Fruit fly (Drosophila melanogaster) whole organism, wandering third instar larva: ENCODE data around the gene Ugt35E1.

ENCODE experiments used
- CG32264 ChIP-seq: fragments of 200-800 bp; sonication (Bioruptor generic); optimal IDR thresholded peaks from 2 replicates; lab custom pipeline; 2016; ENCODE audit warnings: missing biosample characterization, missing genetic modification characterization
- CrebA ChIP-seq: fragments of 200-800 bp; sonication (Bioruptor generic); optimal IDR thresholded peaks from 2 replicates; lab custom pipeline; 2016; ENCODE audit warnings: missing biosample characterization, mild to moderate bottlenecking, missing genetic modification characterization, borderline replicate concordance
- Dfd ChIP-seq: fragments of >200 bp; optimal IDR thresholded peaks from 2 replicates; lab custom pipeline; 2017; ENCODE audit warnings: missing biosample characterization, missing genetic modification characterization
- Dif ChIP-seq: fragments of 200-275, 200-300 bp; sonication (Bioruptor generic); optimal IDR thresholded peaks from 2 replicates; lab custom pipeline; 2018; ENCODE audit warnings: missing biosample characterization, missing genetic modification characterization; ENCODE audit not compliant: partially characterized antibody
- GATAd ChIP-seq: sonication (Bioruptor generic); optimal IDR thresholded peaks from 2 replicates; lab custom pipeline; 2016; ENCODE audit warnings: missing biosample characterization, missing genetic modification characterization
- HLH106 ChIP-seq: fragments of 200-800 bp; optimal IDR thresholded peaks from 3 replicates; lab custom pipeline; 2019; ENCODE audit warnings: missing biosample characterization, mild to moderate bottlenecking, missing genetic modification characterization, moderate library complexity
- Hr78 ChIP-seq: fragments of >200 bp; optimal IDR thresholded peaks from 2 replicates; lab custom pipeline; 2017; ENCODE audit warnings: missing biosample characterization, missing genetic modification characterization
- Hr83 ChIP-seq: fragments of 200-300 bp; sonication (Bioruptor generic); optimal IDR thresholded peaks from 2 replicates; lab custom pipeline; 2016; ENCODE audit warnings: missing biosample characterization, mild to moderate bottlenecking, missing genetic modification characterization, moderate library complexity; ENCODE audit not compliant: poor library complexity, severe bottlenecking
- Jra ChIP-seq: sonication (Bioruptor generic); optimal IDR thresholded peaks from 2 replicates; lab custom pipeline; 2016; ENCODE audit warnings: missing biosample characterization, missing genetic modification characterization
- Mio ChIP-seq: sonication (Bioruptor generic); optimal IDR thresholded peaks from 2 replicates; lab custom pipeline; 2016; ENCODE audit warnings: missing biosample characterization, missing genetic modification characterization
- N ChIP-seq: fragments of >200 bp; optimal IDR thresholded peaks from 2 replicates; lab custom pipeline; 2018; ENCODE audit warnings: missing biosample characterization, missing external identifiers, missing genetic modification characterization
- Sp1 ChIP-seq: fragments of 200-800 bp; sonication (Bioruptor generic); optimal IDR thresholded peaks from 3 replicates; lab custom pipeline; 2019; ENCODE audit warnings: missing biosample characterization, mild to moderate bottlenecking, missing genetic modification characterization, moderate library complexity
- Vsx2 ChIP-seq: fragments of 200-300, 225-300 bp; sonication (Bioruptor generic); optimal IDR thresholded peaks from 2 replicates; lab custom pipeline; 2018; ENCODE audit warnings: missing biosample characterization, missing genetic modification characterization; ENCODE audit not compliant: partially characterized antibody
- br ChIP-seq: fragments of 200-800 bp; sonication (Bioruptor generic); optimal IDR thresholded peaks from 2 replicates; lab custom pipeline; 2016; ENCODE audit warnings: missing biosample characterization, missing genetic modification characterization
- brk ChIP-seq: fragments of 200-800 bp; sonication (Bioruptor generic); optimal IDR thresholded peaks from 2 replicates; lab custom pipeline; 2016; ENCODE audit warnings: missing biosample characterization, mild to moderate bottlenecking, missing genetic modification characterization
- dl ChIP-seq, 2 experiments: fragments of 175-275, 200-275 bp in 1 of 2; fragments of 200-275 bp in 1 of 2; sonication (Bioruptor generic); optimal IDR thresholded peaks; lab custom pipeline; 2018; ENCODE audit warnings: mild to moderate bottlenecking in 2 of 2, missing biosample characterization in 2 of 2, missing genetic modification characterization in 2 of 2, moderate library complexity in 2 of 2; ENCODE audit not compliant: partially characterized antibody in 2 of 2, insufficient read depth in 1 of 2
- dsf ChIP-seq: sonication (Bioruptor generic); optimal IDR thresholded peaks from 2 replicates; lab custom pipeline; 2016; ENCODE audit warnings: missing biosample characterization, missing genetic modification characterization, borderline replicate concordance
- ey ChIP-seq: fragments of 200-800 bp; sonication (Bioruptor generic); optimal IDR thresholded peaks from 2 replicates; lab custom pipeline; 2016; ENCODE audit warnings: missing biosample characterization, missing genetic modification characterization
- fru ChIP-seq: fragments of 200-800 bp; sonication (Bioruptor generic); optimal IDR thresholded peaks from 3 replicates; lab custom pipeline; 2016; ENCODE audit warnings: missing biosample characterization, mild to moderate bottlenecking, missing genetic modification characterization
- h ChIP-seq: fragments of 200-800 bp; sonication (Bioruptor generic); optimal IDR thresholded peaks from 3 replicates; lab custom pipeline; 2016; ENCODE audit warnings: missing biosample characterization, mild to moderate bottlenecking, missing genetic modification characterization
- lola ChIP-seq: fragments of >200 bp; optimal IDR thresholded peaks from 2 replicates; lab custom pipeline; 2017; ENCODE audit warnings: missing biosample characterization, missing genetic modification characterization
- psq ChIP-seq: fragments of 200-800 bp; sonication (Bioruptor generic); optimal IDR thresholded peaks from 3 replicates; lab custom pipeline; 2017; ENCODE audit warnings: missing biosample characterization, mild to moderate bottlenecking, missing genetic modification characterization, moderate library complexity
- sage ChIP-seq: fragments of 200-800 bp; sonication (Bioruptor generic); optimal IDR thresholded peaks from 2 replicates; lab custom pipeline; 2016; ENCODE audit warnings: missing biosample characterization, mild to moderate bottlenecking, missing genetic modification characterization
- usp ChIP-seq: fragments of >200 bp; optimal IDR thresholded peaks from 2 replicates; lab custom pipeline; 2017; ENCODE audit warnings: missing biosample characterization, missing genetic modification characterization
- woc ChIP-seq: sonication (Bioruptor generic); optimal IDR thresholded peaks from 2 replicates; lab custom pipeline; 2016; ENCODE audit warnings: missing biosample characterization, mild to moderate bottlenecking, missing genetic modification characterization

Gene Ugt35E1

dm6 chr3R:11195792-11196191 lies 29.9 kb upstream of the Ugt35E1 start, which contains the start of gene CG18577:
CG18577 (plus strand) TSS chr3R:11196092.
- no peak for TF ChIP-seq Dfd (GFP tag; lab: Kevin White, UChicago)
- TF ChIP-seq Sp1 (GFP tag; lab: Kevin White, UChicago), result no peak
- no peak for TF ChIP-seq psq (GFP tag; lab: Kevin White, UChicago)
- no peak for TF ChIP-seq lola (GFP tag; lab: Kevin White, UChicago)
- TF ChIP-seq dl (GFP tag; optimal IDR thresholded peaks at IDR 0.05; lab: Kevin White, UChicago; ENCODE audit: insufficient read depth in 1 of 2, partially characterized antibody in 2 of 2), result no peak
- TF ChIP-seq HLH106, result no peak
- no peak for TF ChIP-seq sage (GFP tag; lab: Kevin White, UChicago)
- no peak for TF ChIP-seq dsf (GFP tag; lab: Kevin White, UChicago)
- no peak for TF ChIP-seq Hr83 (GFP tag; lab: Kevin White, UChicago)
- TF ChIP-seq N (GFP tag; lab: Kevin White, UChicago), result no peak
- no peak for TF ChIP-seq ey (GFP tag; lab: Kevin White, UChicago)
- no peak for TF ChIP-seq Vsx2 (GFP tag; lab: Kevin White, UChicago)
- TF ChIP-seq, all 38 proteins: peak for 0

DNA sequence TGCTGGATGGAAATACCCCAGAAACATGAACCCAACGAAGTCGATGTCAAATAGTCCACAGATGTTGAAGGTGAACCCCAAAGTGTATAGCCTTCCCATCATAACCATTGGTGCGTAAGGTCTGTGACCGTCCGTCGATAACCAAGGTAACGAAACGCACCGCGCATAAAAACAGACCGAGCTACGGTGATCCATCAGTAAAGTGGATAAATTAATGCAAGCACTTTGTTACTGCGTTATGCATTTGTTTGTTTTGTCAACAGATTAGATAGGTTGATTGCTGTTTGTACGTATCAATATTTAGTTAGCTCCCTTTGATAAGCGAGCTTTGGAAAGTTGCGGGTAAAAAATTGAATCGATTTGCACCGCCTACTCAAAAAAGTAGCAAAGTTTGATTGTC lies 12.4 kb upstream of the Ugt35E1 start:
- TF ChIP-seq sage (GFP tag; lab: Kevin White, UChicago) (no peak), fru (no peak), psq (GFP tag; lab: Kevin White, UChicago) (no peak), HLH106 (no peak), GATAd (GFP tag; lab: Kevin White, UChicago) (no peak), woc (GFP tag; lab: Kevin White, UChicago) (no peak)

DNA sequence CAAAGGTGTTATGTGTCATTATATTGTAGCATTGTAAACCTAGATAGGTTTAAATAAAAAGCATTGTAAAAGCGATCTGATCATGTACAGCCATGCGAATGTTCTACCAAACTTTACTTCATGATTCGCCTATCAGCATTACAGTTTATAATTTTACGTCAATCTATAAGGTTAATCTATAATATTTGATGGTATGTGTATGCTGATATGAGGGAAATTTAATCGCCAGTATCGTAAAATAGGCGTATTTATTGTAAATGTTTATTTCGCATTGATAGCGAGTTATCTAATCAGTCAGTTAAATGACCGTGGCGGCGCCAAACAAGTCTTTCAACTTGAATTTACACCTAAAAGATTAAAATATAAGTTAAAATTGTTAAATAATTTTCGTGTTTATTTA lies 11.7 kb upstream of the Ugt35E1 start:
- no peak for TF ChIP-seq Jra (GFP tag; lab: Kevin White, UChicago)
- TF ChIP-seq Sp1 (GFP tag; lab: Kevin White, UChicago), result no peak
- no peak for TF ChIP-seq HLH106
- TF ChIP-seq Dfd (GFP tag; lab: Kevin White, UChicago), result no peak
- TF ChIP-seq Dif (GFP tag; lab: Kevin White, UChicago), result no peak
- TF ChIP-seq N (GFP tag; lab: Kevin White, UChicago), result no peak
- TF ChIP-seq psq (GFP tag; lab: Kevin White, UChicago), result no peak
- TF ChIP-seq woc (GFP tag; lab: Kevin White, UChicago), result no peak
- TF ChIP-seq br, result no peak

- TF ChIP-seq Hr83 (GFP tag; lab: Kevin White, UChicago) (no peak), CrebA (GFP tag; lab: Kevin White, UChicago) (no peak), lola (GFP tag; lab: Kevin White, UChicago) (no peak), Sp1 (GFP tag; lab: Kevin White, UChicago) (no peak), Hr78 (no peak), Mio (GFP tag; lab: Kevin White, UChicago) (no peak), CG32264 (GFP tag; lab: Kevin White, UChicago) (no peak), h (GFP tag; lab: Kevin White, UChicago) (no peak), fru (no peak), usp (GFP tag; lab: Kevin White, UChicago) (no peak), brk (GFP tag; lab: Kevin White, UChicago) (no peak)
These were observed 9.9 kb upstream of the Ugt35E1 start for dm6 chr3R:11175777-11176176.

DNA sequence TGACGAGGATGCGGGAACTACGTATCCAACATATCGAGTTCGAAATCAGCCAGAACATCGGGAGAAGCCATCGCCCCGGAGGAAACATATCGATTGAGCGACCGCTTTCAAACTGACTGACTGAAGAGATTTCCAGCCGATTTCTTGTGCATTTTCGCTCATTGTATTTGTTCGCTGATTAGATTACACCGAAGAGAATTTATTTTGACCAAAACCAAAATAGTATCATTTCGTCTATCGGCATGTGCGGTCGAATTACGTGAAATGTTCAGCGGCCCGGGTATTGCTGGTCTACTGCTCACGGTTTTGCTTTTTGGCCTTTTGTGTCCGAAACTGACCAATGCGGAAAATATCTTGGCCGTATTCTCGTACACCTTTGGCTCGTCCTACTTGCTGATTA lies 9.4 kb upstream of the Ugt35E1 start, which contains the start of the genes Ugt304A1 and Ugt303A1:
Ugt304A1 (minus strand) TSS at position 101 of the 400 bp plus-strand sequence.
Ugt303A1 (plus strand) TSS at position 222 of the 400 bp plus-strand sequence.
- TF ChIP-seq Hr83 (GFP tag; lab: Kevin White, UChicago), result no peak
- TF ChIP-seq sage (GFP tag; lab: Kevin White, UChicago), result no peak
- TF ChIP-seq br, result no peak
- TF ChIP-seq Dfd (GFP tag; lab: Kevin White, UChicago), result no peak

DNA sequence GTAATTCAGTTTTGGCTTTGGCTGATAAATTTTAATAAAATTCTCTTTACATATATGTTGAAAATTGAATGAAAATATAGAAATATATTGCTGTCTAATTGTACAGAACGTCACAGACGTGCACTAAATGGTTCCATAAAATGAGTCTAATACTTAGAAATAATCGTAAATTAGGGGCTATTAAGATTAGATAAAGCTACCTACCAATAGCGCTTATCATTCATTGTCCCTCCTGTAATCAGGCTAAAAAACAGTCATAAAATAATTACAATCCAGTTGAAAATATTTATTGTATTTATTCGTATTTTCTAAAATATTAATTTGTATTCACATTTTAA lies 7.3 kb upstream of the Ugt35E1 start:
- TF ChIP-seq usp (GFP tag; lab: Kevin White, UChicago), result no peak
- TF ChIP-seq CrebA (GFP tag; lab: Kevin White, UChicago), result peak; percentile 58
